Fruit fly (Drosophila melanogaster): ENCODE data around the gene Ude.
A peak's percentile ranks its signal among the peaks of the same experiment; 100 is the strongest.

Ude gene

DNA sequence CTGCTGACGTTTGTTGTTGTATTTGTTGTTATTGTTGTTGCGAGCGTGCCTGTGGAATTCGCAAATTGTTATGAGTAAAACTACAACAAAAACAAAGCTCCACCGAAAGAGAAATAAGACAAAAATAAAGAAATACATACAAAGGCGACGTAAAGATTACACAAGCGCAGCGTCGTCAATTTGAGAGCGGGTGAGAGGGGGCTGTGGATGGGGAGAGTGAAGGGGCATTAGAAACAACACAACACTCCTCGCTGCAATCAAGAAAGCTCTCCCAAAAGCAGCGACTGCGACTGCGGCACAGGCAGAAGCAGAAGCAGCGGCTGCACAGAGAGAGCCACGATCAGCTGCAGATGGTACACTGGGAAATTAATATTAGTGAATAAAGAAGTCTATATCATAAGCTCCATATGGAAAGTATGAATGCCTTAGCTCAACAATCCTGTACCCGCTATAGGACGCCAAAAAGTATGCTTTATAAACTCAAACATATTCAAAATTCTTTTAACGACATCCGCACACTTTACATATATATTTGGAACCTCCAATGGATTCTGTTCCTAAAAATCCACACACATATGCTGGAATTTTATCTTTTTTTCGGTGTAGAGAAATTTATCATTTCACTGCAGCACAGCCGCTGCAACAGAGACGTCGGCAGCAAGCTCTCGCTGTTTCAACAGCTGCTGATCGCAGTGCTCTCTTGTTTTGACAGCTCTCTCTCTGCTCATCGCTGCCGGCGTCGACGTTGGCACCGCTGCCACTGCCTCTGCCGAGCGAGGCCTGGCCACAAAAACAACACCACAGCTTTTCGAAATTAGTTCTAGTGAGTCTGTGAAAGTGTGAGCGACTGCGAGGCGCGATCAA, 30.7 kb downstream of the Ude start, which contains the start of gene CG13631 (continued):
- peak; percentile 90 for TF ChIP-seq CG12659 (GFP tag; optimal IDR thresholded peaks at IDR 0.05)
- peak; percentile 90 for TF ChIP-seq salm (tag; optimal IDR thresholded peaks at IDR 0.05)
- TF ChIP-seq repo (GFP tag; optimal IDR thresholded peaks at IDR 0.05): peak; percentile 90
- TF ChIP-seq sens (GFP tag): peak; percentile 100
- TF ChIP-seq CG12942 (GFP tag; optimal IDR thresholded peaks at IDR 0.05): peak; percentile 90
- TF ChIP-seq E2f2 (GFP tag; IDR thresholded peaks at IDR 0.05): peak; percentile 65
- no peak for TF ChIP-seq Opbp (GFP tag; IDR thresholded peaks at IDR 0.05; ENCODE audit: partially characterized antibody)
- peak; percentile 97 for TF ChIP-seq az2 (GFP tag; optimal IDR thresholded peaks at IDR 0.05)
- TF ChIP-seq stc (GFP tag; IDR thresholded peaks at IDR 0.05): peak; percentile 96
- peak; percentile 90 for TF ChIP-seq ro (GFP tag; IDR thresholded peaks at IDR 0.05)
- TF ChIP-seq CG10462 (GFP tag; optimal IDR thresholded peaks at IDR 0.05): peak; percentile 96
- TF ChIP-seq yki (optimal IDR thresholded peaks at IDR 0.05): no peak
- peak; percentile 62 for TF ChIP-seq psq (GFP tag; optimal IDR thresholded peaks at IDR 0.05)
- TF ChIP-seq tna (GFP tag; IDR thresholded peaks at IDR 0.05; ENCODE audit: partially characterized antibody): no peak
- peak; percentile 88 for TF ChIP-seq CG13123 (GFP tag; optimal IDR thresholded peaks at IDR 0.05)
- TF ChIP-seq CG30020 (tag; optimal IDR thresholded peaks at IDR 0.05): peak; percentile 78
- TF ChIP-seq Dref (GFP tag; IDR thresholded peaks at IDR 0.05): no peak
- peak; percentile 90 for TF ChIP-seq CG13775 (GFP tag; optimal IDR thresholded peaks at IDR 0.05)
- TF ChIP-seq cg (GFP tag; optimal IDR thresholded peaks at IDR 0.05): peak; percentile 44
- TF ChIP-seq CG13624 (GFP tag; optimal IDR thresholded peaks at IDR 0.05): peak; percentile 75
- TF ChIP-seq CG4707 (GFP tag; optimal IDR thresholded peaks at IDR 0.05): peak; percentile 80
- peak; percentile 85 for TF ChIP-seq mam (GFP tag; optimal IDR thresholded peaks at IDR 0.05)
- peak; percentile 88 for TF ChIP-seq Gsc (GFP tag; IDR thresholded peaks at IDR 0.05)
- TF ChIP-seq Sox102F (GFP tag; optimal IDR thresholded peaks at IDR 0.05): peak; percentile 97
- peak; percentile 96 for TF ChIP-seq ttk (GFP tag; IDR thresholded peaks at IDR 0.05)
- TF ChIP-seq CG10321 (GFP tag; IDR thresholded peaks at IDR 0.05): no peak
- TF ChIP-seq sqz (GFP tag; optimal IDR thresholded peaks at IDR 0.05): peak; percentile 92
- TF ChIP-seq exex (tag; optimal IDR thresholded peaks at IDR 0.05): peak; percentile 41
- no peak for TF ChIP-seq Dll (GFP tag; IDR thresholded peaks at IDR 0.05; ENCODE audit: partially characterized antibody)
- peak; percentile 86 for TF ChIP-seq disco-r (GFP tag; optimal IDR thresholded peaks at IDR 0.05)
- TF ChIP-seq luna (GFP tag; optimal IDR thresholded peaks at IDR 0.05): no peak
- peak; percentile 93 for TF ChIP-seq Lhr (GFP tag; optimal IDR thresholded peaks at IDR 0.05)
- TF ChIP-seq CG2120 (GFP tag; optimal IDR thresholded peaks at IDR 0.05): peak; percentile 21
- peak; percentile 50 for TF ChIP-seq CG17912 (GFP tag; optimal IDR thresholded peaks at IDR 0.05)
- TF ChIP-seq hth (optimal IDR thresholded peaks at IDR 0.05): no peak
- peak; percentile 98 for TF ChIP-seq CG10979 (tag; optimal IDR thresholded peaks at IDR 0.05)
- TF ChIP-seq Dek (tag; optimal IDR thresholded peaks at IDR 0.05): peak; percentile 75
- peak; percentile 96 for TF ChIP-seq Camta (GFP tag; optimal IDR thresholded peaks at IDR 0.05)
- peak; percentile 83 for TF ChIP-seq CG10959 (GFP tag; IDR thresholded peaks at IDR 0.05)
- TF ChIP-seq scrt (GFP tag; optimal IDR thresholded peaks at IDR 0.05): peak; percentile 79
- TF ChIP-seq PHDP (tag; optimal IDR thresholded peaks at IDR 0.05): peak; percentile 93
- peak; percentile 98 for TF ChIP-seq CG30403 (GFP tag; optimal IDR thresholded peaks at IDR 0.05)
- peak; percentile 91 for TF ChIP-seq run (tag; optimal IDR thresholded peaks at IDR 0.05)
- TF ChIP-seq trh (GFP tag; optimal IDR thresholded peaks at IDR 0.05): peak; percentile 89
- peak; percentile 94 for TF ChIP-seq row (GFP tag; IDR thresholded peaks at IDR 0.05)
- TF ChIP-seq Lpt (GFP tag; optimal IDR thresholded peaks at IDR 0.05): no peak
- TF ChIP-seq CG1529 (GFP tag; optimal IDR thresholded peaks at IDR 0.05): peak; percentile 98
- no peak for TF ChIP-seq sna (GFP tag; IDR thresholded peaks at IDR 0.05; ENCODE audit: partially characterized antibody)
- peak; percentile 73 for TF ChIP-seq Myb (GFP tag; optimal IDR thresholded peaks at IDR 0.05)
- TF ChIP-seq CG3163 (GFP tag; optimal IDR thresholded peaks at IDR 0.05): peak; percentile 52

Data from whole organism, embryonic.